Fruit fly (Drosophila melanogaster) whole organism: ENCODE data around the gene CG14219.
A peak's percentile ranks its signal among the peaks of the same experiment; 100 is the strongest.

Experiments used
- CG8478 ChIP-seq: fragments of >200 bp; optimal IDR thresholded peaks from 2 replicates; lab custom pipeline; 2018; ENCODE audit warnings: inconsistent platforms
- Dll ChIP-seq: fragments of >200 bp; optimal IDR thresholded peaks from 2 replicates; lab custom pipeline; 2017
- EcR ChIP-seq, 2 experiments: fragments of >200 bp; optimal IDR thresholded peaks; 2 replicates each; lab custom pipeline; 2017; ENCODE audit warnings: missing biosample characterization in 2 of 2, missing genetic modification characterization in 2 of 2, missing genetic modification reagents in 2 of 2
- pan ChIP-seq: fragments of >200 bp; optimal IDR thresholded peaks from 2 replicates; lab custom pipeline; 2017
- psq ChIP-seq: fragments of >200 bp; optimal IDR thresholded peaks from 2 replicates; lab custom pipeline; 2017
- usp ChIP-seq: fragments of >200 bp; optimal IDR thresholded peaks from 2 replicates; lab custom pipeline; 2017; ENCODE audit warnings: missing biosample characterization, missing genetic modification characterization, mixed read lengths

CG14219 gene

dm6 chrX:19595862-19596261 lies 5.9 kb upstream of the CG14219 start:
- no peak for TF ChIP-seq EcR (GFP tag; optimal IDR thresholded peaks at IDR 0.05; lab: Kevin White, UChicago)
- no peak for TF ChIP-seq CG8478 (lab: Kevin White, UChicago)
- no peak for TF ChIP-seq pan (lab: Kevin White, UChicago)
- TF ChIP-seq Dll: no peak
- TF ChIP-seq usp (GFP tag; lab: Kevin White, UChicago): no peak
- TF ChIP-seq psq: no peak

DNA sequence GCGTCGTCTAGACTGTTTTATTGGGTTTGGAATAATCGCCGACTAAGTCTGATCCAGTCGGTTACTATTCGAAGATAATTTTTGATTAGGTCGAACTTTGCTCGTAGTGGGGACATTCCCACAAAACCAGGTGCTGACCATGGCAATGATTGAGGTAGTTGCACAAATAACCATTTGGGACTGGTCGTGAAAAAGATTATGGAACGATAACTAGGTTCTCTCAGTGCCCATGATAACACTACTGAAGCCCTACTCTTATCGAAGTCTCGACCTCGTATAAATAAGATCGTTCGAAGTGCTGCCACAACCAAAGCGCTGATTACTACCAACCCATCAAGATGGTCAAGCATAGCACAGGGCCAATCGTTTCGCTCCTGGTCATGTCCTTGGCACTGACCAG lies 2.3 kb upstream of the CG14219 start, which contains the start of gene CG14205:
Gene CG14205 (plus strand): TSS at position 301 of the 400 bp plus-strand sequence.
- TF ChIP-seq psq: no peak
- TF ChIP-seq usp (GFP tag; lab: Kevin White, UChicago): no peak
- TF ChIP-seq pan (lab: Kevin White, UChicago): no peak
- TF ChIP-seq EcR (GFP tag; optimal IDR thresholded peaks at IDR 0.05; lab: Kevin White, UChicago): no peak
- TF ChIP-seq CG8478 (lab: Kevin White, UChicago): no peak
- TF ChIP-seq Dll: no peak

DNA sequence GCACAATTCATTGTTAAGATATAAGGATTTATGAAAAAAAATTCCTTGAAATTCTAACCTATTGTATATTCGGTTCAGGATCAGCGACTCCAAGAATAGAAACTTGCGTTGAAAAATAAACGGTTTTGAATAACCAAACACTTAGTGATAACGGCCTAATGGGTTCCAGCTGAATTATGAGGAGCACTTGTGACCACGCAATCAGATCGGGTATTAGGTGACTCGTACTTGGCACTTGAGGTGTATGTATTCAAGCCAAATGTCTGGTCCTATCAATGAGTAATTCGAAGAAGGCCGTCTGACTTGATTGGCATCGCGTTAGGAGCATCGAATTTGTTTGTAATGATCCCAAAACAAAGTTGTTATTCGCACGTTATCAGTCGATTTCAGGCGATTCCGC lies 609 bp upstream of the CG14219 start:
- TF ChIP-seq usp (GFP tag; lab: Kevin White, UChicago): no peak
- no peak for TF ChIP-seq psq

dm6 chrX:19585142-19585541 lies 4.8 kb downstream of the CG14219 start:
- TF ChIP-seq Dll (no peak), psq (no peak), CG8478 (lab: Kevin White, UChicago) (no peak), EcR (GFP tag; optimal IDR thresholded peaks at IDR 0.05; lab: Kevin White, UChicago) (no peak), pan (lab: Kevin White, UChicago) (no peak)

dm6 chrX:19583317-19583716 lies 6.7 kb downstream of the CG14219 start, which contains the start of gene CG14204:
Gene CG14204, plus strand, starts transcription at chrX:19583617.
- TF ChIP-seq pan (lab: Kevin White, UChicago) (no peak), Dll (no peak), EcR (GFP tag; optimal IDR thresholded peaks at IDR 0.05; lab: Kevin White, UChicago) (no peak), psq (no peak)

DNA sequence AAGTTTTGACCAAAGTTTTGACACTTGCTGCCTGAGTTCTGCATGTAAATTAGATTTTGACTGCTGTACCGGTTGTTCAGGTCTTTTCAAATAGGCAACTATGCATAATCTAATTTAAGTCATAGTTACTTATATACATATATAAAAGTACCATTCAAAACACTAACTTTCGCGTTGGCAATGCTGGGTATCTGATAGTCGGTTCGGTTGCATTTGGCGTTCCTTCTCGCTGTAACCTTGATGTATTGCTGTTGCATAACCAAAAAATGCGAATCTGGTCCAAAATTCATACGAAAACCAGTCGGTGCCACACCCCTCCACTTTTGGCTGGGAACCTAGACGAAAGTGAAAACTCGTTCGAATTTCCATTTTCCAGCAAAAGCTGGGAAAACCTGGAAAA lies 7.2 kb downstream of the CG14219 start:
- TF ChIP-seq usp (GFP tag; lab: Kevin White, UChicago) (no peak), CG8478 (lab: Kevin White, UChicago) (no peak), pan (lab: Kevin White, UChicago) (no peak), Dll (no peak), psq (no peak), EcR (GFP tag; optimal IDR thresholded peaks at IDR 0.05; lab: Kevin White, UChicago) (no peak)

DNA sequence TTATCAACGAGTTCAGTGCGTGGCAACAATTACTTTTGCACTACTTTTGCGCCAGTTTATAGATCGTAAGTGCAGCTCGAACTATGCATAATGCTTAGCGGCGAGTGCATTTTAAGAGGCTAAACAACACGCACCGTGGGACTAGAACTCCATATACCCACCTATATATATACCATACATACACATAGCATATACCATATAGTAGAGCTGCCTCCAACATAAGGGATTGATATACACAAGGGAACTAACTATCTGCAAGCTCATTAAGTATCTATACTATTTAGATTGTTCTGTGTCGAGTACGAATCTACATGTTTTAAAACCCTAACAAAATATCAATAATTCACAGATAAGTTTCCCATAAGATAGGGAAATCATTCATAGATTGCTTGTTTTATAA lies 8.1 kb downstream of the CG14219 start, which contains the start of gene CG14218:
Gene CG14218 (minus strand): TSS at position 101 of the 400 bp plus-strand sequence.
- no peak for TF ChIP-seq EcR (GFP tag; optimal IDR thresholded peaks at IDR 0.05; lab: Kevin White, UChicago)
- no peak for TF ChIP-seq Dll
- TF ChIP-seq pan (lab: Kevin White, UChicago): no peak
- no peak for TF ChIP-seq usp (GFP tag; lab: Kevin White, UChicago)
- no peak for TF ChIP-seq CG8478 (lab: Kevin White, UChicago)
- TF ChIP-seq psq: no peak

dm6 chrX:19579648-19580301 lies 10.2 kb downstream of the CG14219 start, which contains the start of gene Tao:
Gene Tao, minus strand, starts transcription at chrX:19579800.
- TF ChIP-seq usp (GFP tag; lab: Kevin White, UChicago) (no peak), CG8478 (lab: Kevin White, UChicago) (no peak), EcR (GFP tag; optimal IDR thresholded peaks at IDR 0.05; lab: Kevin White, UChicago) (no peak), pan (lab: Kevin White, UChicago) (no peak), psq (no peak), Dll (no peak)

DNA sequence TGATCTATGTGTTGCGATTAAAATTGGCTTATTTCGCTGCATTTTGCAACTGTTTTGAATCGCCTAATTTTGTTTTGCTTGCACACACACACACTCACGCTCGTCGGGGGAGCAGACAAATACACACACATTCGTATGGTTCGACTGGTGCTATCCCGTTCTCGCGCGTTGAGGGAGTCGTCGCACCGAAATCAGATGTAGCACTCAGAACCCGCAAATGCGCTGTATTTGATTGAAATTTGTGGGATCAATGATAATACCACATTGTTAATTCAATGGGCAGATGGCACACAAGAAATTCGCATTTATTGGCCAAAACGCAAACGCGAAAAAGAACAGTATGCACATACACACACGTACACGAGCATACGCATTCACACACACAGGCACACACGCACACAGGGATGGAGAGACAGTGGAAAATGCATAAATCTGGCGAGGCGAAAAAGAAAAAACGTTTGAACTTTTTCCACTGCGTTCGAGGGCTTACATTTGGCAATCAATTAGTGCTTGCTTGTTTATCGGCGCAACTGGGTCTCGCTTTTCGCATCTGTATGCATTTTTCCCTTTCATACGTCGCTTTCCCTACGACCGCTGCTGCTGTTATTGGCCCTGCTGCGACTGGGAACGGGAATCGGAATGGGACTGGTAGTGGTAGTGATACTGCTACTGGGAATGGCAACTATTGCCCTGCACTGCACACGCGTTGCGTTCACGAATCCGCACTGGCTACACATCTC lies 10.9 kb downstream of the CG14219 start:
- TF ChIP-seq CG8478 (lab: Kevin White, UChicago) (peak; percentile 89), Dll (no peak), pan (lab: Kevin White, UChicago) (no peak)

DNA sequence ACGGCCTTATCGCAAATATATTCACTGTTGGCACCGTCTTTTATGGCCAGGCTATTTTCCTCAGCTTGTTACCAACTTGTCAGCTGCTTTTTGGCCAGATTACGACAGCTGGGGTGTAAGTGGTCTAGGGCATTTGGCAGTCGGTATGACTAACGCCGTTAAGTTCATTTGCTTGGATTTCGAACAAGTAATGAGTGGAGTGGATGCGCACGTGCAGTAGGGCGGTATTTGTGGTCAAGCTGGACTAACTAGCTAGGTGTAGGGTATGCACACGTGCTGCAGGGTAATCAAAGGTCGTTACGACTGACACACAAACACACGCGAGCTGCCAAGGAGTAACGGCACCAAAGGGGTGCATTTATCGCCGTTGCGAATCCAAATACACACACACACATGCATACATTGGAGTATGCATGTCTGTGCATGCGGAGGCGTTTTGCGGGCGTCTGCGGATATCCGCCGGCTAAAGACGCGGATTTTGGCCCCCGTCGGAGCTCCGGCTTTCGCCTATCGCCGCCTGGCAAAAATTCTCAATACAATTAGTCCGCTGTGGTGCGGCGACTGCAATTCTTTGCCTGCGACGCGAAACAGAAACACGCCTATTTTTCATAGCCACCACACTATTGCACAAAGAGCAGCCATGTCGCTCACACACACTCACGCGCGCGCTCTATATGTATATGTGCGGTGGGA lies 11.9 kb downstream of the CG14219 start:
- TF ChIP-seq psq (no peak), CG8478 (lab: Kevin White, UChicago) (no peak), Dll (no peak), pan (lab: Kevin White, UChicago) (no peak), usp (GFP tag; lab: Kevin White, UChicago) (no peak), EcR (GFP tag; optimal IDR thresholded peaks at IDR 0.05; lab: Kevin White, UChicago) (no peak)

DNA sequence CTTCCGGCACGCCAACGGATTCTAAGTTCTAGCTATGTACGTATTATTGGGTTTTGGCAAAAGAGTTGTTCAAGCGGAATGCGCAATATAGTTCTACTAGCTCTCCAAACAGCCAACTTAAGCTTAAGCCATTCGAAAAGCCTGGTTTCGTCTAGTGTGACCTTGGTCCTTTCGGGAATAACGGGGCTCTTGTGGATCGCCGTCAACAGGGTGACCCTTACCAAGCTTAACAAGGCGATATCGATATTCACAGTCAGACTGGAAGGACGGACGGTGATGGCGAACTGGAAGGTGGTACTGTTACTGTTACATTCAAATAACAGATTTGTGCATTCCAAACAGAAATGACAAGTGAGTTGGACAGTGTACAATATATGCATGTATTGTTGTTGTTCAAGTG lies 16.3 kb downstream of the CG14219 start:
- TF ChIP-seq pan (lab: Kevin White, UChicago) (no peak), EcR (GFP tag; optimal IDR thresholded peaks at IDR 0.05; lab: Kevin White, UChicago) (no peak), psq (no peak), CG8478 (lab: Kevin White, UChicago) (no peak), usp (GFP tag; lab: Kevin White, UChicago) (no peak), Dll (no peak)

DNA sequence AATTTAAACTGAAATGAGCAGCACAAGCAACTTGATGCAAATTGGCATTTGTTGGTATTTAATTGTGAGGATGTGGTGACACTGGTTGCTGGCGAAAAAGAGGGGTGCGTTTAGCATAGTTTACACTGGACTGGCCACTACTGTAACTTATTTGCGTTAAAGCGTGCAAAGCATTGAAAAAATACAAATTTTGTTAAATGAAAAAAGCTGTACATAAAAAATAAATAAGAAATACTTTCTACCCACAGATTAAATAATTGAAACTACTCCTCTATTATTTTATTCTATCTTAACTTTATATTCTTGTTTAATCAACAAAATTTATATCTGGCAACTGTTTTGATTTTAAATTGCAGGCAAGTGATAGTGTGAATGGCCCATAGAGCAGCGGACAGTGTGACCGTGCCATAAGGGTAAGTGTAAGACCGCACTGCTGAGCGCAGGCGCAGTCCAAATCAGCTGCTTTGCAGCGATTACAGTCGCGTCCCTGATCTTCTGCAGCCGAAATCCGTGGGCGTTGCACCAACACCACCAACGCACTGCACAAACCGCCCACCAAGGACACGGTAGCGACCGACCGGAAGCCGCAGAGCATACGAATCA lies 24.2 kb downstream of the CG14219 start, which contains the start of the genes Grip84 and car:
Gene Grip84 (minus strand): TSS at position 51 of the 603 bp plus-strand sequence.
Gene car (plus strand): TSS at position 306 of the 603 bp plus-strand sequence.
- TF ChIP-seq EcR (GFP tag; optimal IDR thresholded peaks at IDR 0.05; lab: Kevin White, UChicago) (no peak), pan (lab: Kevin White, UChicago) (no peak), usp (GFP tag; lab: Kevin White, UChicago) (no peak), CG8478 (lab: Kevin White, UChicago) (no peak), Dll (no peak), psq (no peak)
